Worm (Caenorhabditis elegans): ENCODE measurements around the gene srlf-9.

Gene srlf-9

DNA sequence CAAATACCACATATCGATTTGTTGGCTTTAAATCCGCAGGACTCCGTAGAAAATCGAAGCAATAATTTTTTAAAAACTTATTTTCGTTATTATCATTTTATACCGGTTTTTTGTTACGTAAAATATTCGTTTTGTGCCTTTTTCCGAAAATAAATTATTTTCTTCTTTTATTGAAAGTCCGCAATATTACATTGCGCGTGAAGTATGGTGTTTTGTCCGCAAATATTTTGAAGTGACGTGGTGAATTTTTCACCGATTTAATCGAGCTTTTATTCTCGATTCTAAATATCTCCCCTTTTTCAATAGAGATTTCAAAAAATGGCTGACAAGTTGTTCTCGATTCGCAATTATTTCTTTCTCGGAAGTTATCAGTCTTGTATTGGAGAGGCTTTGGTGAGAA lies 24.5 kb upstream of the srlf-9 start, which contains the start of gene cope-1:
cope-1 (plus strand) TSS at position 229 of the 400 bp plus-strand sequence.
- TF ChIP-seq ztf-11 (tag; optimal IDR thresholded peaks at IDR 0.05) (no peak), nhr-25 (tag; optimal IDR thresholded peaks at IDR 0.05) (no peak), zag-1 (tag; optimal IDR thresholded peaks at IDR 0.05) (no peak), lsy-2 (tag; optimal IDR thresholded peaks at IDR 0.05) (peak in 1 of 2 experiments; percentile 62), nhr-21 (tag; optimal IDR thresholded peaks at IDR 0.05) (no peak), elt-3 (tag; optimal IDR thresholded peaks at IDR 0.05) (no peak), ZK546.5 (tag; optimal IDR thresholded peaks at IDR 0.05) (no peak), nhr-6 (tag; optimal IDR thresholded peaks at IDR 0.05) (no peak), unc-62 (GFP tag; optimal IDR thresholded peaks at IDR 0.05) (no peak), mdl-1 (tag; optimal IDR thresholded peaks at IDR 0.05) (no peak), lin-11 (tag; optimal IDR thresholded peaks at IDR 0.05) (no peak), peb-1 (tag; optimal IDR thresholded peaks at IDR 0.05) (no peak), sem-4 (tag; optimal IDR thresholded peaks at IDR 0.05) (no peak), mab-5 (tag; optimal IDR thresholded peaks at IDR 0.05) (no peak), gmeb-1 (tag; optimal IDR thresholded peaks at IDR 0.05) (peak; percentile 56), ceh-82 (tag; optimal IDR thresholded peaks at IDR 0.05) (no peak), nhr-77 (tag; optimal IDR thresholded peaks at IDR 0.05) (no peak), nhr-12 (tag; optimal IDR thresholded peaks at IDR 0.05) (no peak), lin-39 (tag; optimal IDR thresholded peaks at IDR 0.05) (no peak), F13H6.1 (tag; optimal IDR thresholded peaks at IDR 0.05) (no peak), ztf-4 (tag; optimal IDR thresholded peaks at IDR 0.05) (no peak), nhr-10 (tag; optimal IDR thresholded peaks at IDR 0.05) (no peak), C34F6.9 (tag; optimal IDR thresholded peaks at IDR 0.05) (peak; percentile 51), nhr-23 (tag; optimal IDR thresholded peaks at IDR 0.05) (no peak), unc-55 (GFP tag; optimal IDR thresholded peaks at IDR 0.05) (peak; percentile 25), Y55F3AM.14 (GFP tag; optimal IDR thresholded peaks at IDR 0.05) (no peak), aly-2 (tag; optimal IDR thresholded peaks at IDR 0.05) (no peak), fos-1 (tag; optimal IDR thresholded peaks at IDR 0.05) (no peak), blmp-1 (tag; optimal IDR thresholded peaks at IDR 0.05; ENCODE audit: insufficient read depth) (no peak), crh-2 (tag; optimal IDR thresholded peaks at IDR 0.05) (peak; percentile 75), nhr-11 (tag; optimal IDR thresholded peaks at IDR 0.05) (no peak), nhr-237 (tag; optimal IDR thresholded peaks at IDR 0.05) (no peak)

DNA sequence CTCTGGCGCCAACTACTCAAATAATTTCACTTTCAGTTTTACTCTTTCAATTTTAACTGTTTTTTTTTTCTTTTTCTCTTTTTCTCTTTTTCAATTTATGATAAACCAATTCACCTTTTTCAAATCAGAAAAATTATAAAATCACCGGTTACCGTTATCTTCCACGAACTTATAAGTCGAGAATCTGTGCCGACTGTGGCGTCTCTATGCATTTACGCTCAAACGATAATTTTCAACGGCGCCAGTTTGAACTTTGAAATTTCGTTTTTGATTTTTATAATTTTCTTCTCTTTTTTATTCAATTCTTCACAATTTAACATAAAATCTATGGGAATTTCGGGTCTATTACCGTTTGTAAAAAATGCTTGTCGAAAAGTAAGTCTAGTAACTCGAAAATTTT lies 21.8 kb upstream of the srlf-9 start, which contains the start of gene exo-1:
exo-1 (plus strand) TSS at position 101 of the 400 bp plus-strand sequence.
- TF ChIP-seq nhr-21 (tag; optimal IDR thresholded peaks at IDR 0.05) (no peak), mab-5 (tag; optimal IDR thresholded peaks at IDR 0.05) (no peak), ztf-1 (GFP tag; conservative IDR thresholded peaks at IDR 0.05) (no peak), nhr-25 (tag; optimal IDR thresholded peaks at IDR 0.05) (peak; percentile 63), sma-9 (GFP tag; optimal IDR thresholded peaks at IDR 0.05) (peak; percentile 26), sma-9 (tag; optimal IDR thresholded peaks at IDR 0.05) (no peak), ZK546.5 (tag; optimal IDR thresholded peaks at IDR 0.05) (no peak), lin-13 (GFP tag; optimal IDR thresholded peaks at IDR 0.05) (peak; percentile 75), unc-55 (GFP tag; optimal IDR thresholded peaks at IDR 0.05) (peak; percentile 87), Y55F3AM.14 (GFP tag; optimal IDR thresholded peaks at IDR 0.05) (no peak), nhr-129 (tag; optimal IDR thresholded peaks at IDR 0.05) (peak; percentile 70), lsy-2 (tag; optimal IDR thresholded peaks at IDR 0.05) (peak in 1 of 2 experiments; percentile 77), ceh-82 (tag; optimal IDR thresholded peaks at IDR 0.05) (no peak), ama-1 (optimal IDR thresholded peaks at IDR 0.05) (no peak), blmp-1 (tag; optimal IDR thresholded peaks at IDR 0.05; ENCODE audit: insufficient read depth) (peak; percentile 21), C34F6.9 (tag; optimal IDR thresholded peaks at IDR 0.05) (peak; percentile 41), zag-1 (tag; optimal IDR thresholded peaks at IDR 0.05) (peak; percentile 1), crh-2 (tag; optimal IDR thresholded peaks at IDR 0.05) (peak; percentile 66), gmeb-1 (tag; optimal IDR thresholded peaks at IDR 0.05) (peak; percentile 91), R02D3.7 (tag; optimal IDR thresholded peaks at IDR 0.05) (no peak), fos-1 (tag; optimal IDR thresholded peaks at IDR 0.05) (peak; percentile 63), nhr-12 (tag; optimal IDR thresholded peaks at IDR 0.05) (no peak), elt-1 (tag; optimal IDR thresholded peaks at IDR 0.05) (no peak), sma-3 (GFP tag; optimal IDR thresholded peaks at IDR 0.05) (peak; percentile 70), snpc-4 (tag; optimal IDR thresholded peaks at IDR 0.05) (peak; percentile 53), F13H6.1 (tag; optimal IDR thresholded peaks at IDR 0.05) (no peak)

Data from whole organism, L2 larva.